Fruit fly (Drosophila melanogaster) whole organism, embryonic: ENCODE measurements around the gene Pdxk.

Experiments
- ATbp ChIP-seq: fragments of 200-800 bp; sonication (Bioruptor generic); optimal IDR thresholded peaks from 2 replicates; lab custom pipeline; 2017; ENCODE audit warnings: missing biosample characterization, mild to moderate bottlenecking, missing genetic modification characterization, missing genetic modification reagents
- B-H1 ChIP-seq: fragments of 200-800 bp; sonication (Bioruptor generic); IDR thresholded peaks from 3 replicates; pipeline ENCODE4 v1.3.6; 2022; ENCODE audit warnings: missing biosample characterization, missing genetic modification characterization
- Bgb ChIP-seq: fragments of 200-800 bp; sonication (Bioruptor generic); IDR thresholded peaks from 2 replicates; pipeline ENCODE4 v1.3.6; 2022; ENCODE audit warnings: missing biosample characterization, missing genetic modification characterization; ENCODE audit not compliant: partially characterized antibody
- CG10321 ChIP-seq: fragments of 200-800 bp; sonication (Bioruptor generic); IDR thresholded peaks from 2 replicates; pipeline ENCODE4 v1.3.6; 2022; ENCODE audit warnings: missing biosample characterization, missing genetic modification characterization
- CG10462 ChIP-seq: fragments of 200-800 bp; sonication (Bioruptor generic); optimal IDR thresholded peaks from 2 replicates; lab custom pipeline; 2016; ENCODE audit warnings: missing biosample characterization, missing genetic modification characterization
- CG11398 ChIP-seq: fragments of 200-800 bp; sonication (Bioruptor generic); optimal IDR thresholded peaks from 2 replicates; lab custom pipeline; 2016; ENCODE audit warnings: missing biosample characterization, missing genetic modification characterization
- CG11504 ChIP-seq: fragments of 200-800 bp; sonication (Bioruptor generic); optimal IDR thresholded peaks from 3 replicates; lab custom pipeline; 2019; ENCODE audit warnings: missing biosample characterization, mild to moderate bottlenecking, missing genetic modification characterization, moderate library complexity
- CG11560 ChIP-seq: fragments of 200-800 bp; sonication (Bioruptor generic); IDR thresholded peaks from 3 replicates; pipeline ENCODE4 v1.3.6; 2022; ENCODE audit warnings: missing biosample characterization, missing genetic modification characterization
- CG13123 ChIP-seq: fragments of 200-800 bp; sonication (Bioruptor generic); optimal IDR thresholded peaks from 2 replicates; lab custom pipeline; 2016; ENCODE audit warnings: missing biosample characterization, missing genetic modification characterization
- CG14860 ChIP-seq: fragments of 200-800 bp; sonication (Bioruptor generic); IDR thresholded peaks from 3 replicates; pipeline ENCODE4 v1.3.6; 2022; ENCODE audit warnings: missing biosample characterization, missing genetic modification characterization; ENCODE audit not compliant: partially characterized antibody
- CG14965 ChIP-seq: fragments of 200-800 bp; sonication (Bioruptor generic); optimal IDR thresholded peaks from 2 replicates; lab custom pipeline; 2016; ENCODE audit warnings: missing biosample characterization, missing genetic modification characterization, borderline replicate concordance
- CG1602 ChIP-seq: fragments of 200-800 bp; sonication (Bioruptor generic); optimal IDR thresholded peaks from 3 replicates; lab custom pipeline; 2016; ENCODE audit warnings: missing biosample characterization, missing genetic modification characterization
- CG17912 ChIP-seq: fragments of 200-800 bp; sonication (Bioruptor generic); optimal IDR thresholded peaks from 2 replicates; lab custom pipeline; 2018; ENCODE audit warnings: missing biosample characterization, mild to moderate bottlenecking, missing genetic modification characterization
- CG2120 ChIP-seq: fragments of 200-800 bp; sonication (Bioruptor generic); optimal IDR thresholded peaks from 3 replicates; lab custom pipeline; 2016; ENCODE audit warnings: missing biosample characterization, missing genetic modification characterization
- CG2678 ChIP-seq: fragments of 200-800 bp; sonication (Bioruptor generic); optimal IDR thresholded peaks from 3 replicates; lab custom pipeline; 2019; ENCODE audit warnings: missing biosample characterization, mild to moderate bottlenecking, missing genetic modification characterization, moderate library complexity
- CG3065 ChIP-seq: fragments of 200-800 bp; sonication (Bioruptor generic); optimal IDR thresholded peaks from 2 replicates; lab custom pipeline; 2016; ENCODE audit warnings: missing biosample characterization, missing genetic modification characterization
- CG31441 ChIP-seq: fragments of 200-800 bp; sonication (Bioruptor generic); IDR thresholded peaks from 2 replicates; pipeline ENCODE4 v1.3.6; 2022; ENCODE audit warnings: missing biosample characterization, missing genetic modification characterization
- CG34224 ChIP-seq: fragments of 200-800 bp; sonication (Bioruptor generic); IDR thresholded peaks from 3 replicates; pipeline ENCODE4 v1.3.6; 2022; ENCODE audit warnings: missing biosample characterization, missing genetic modification characterization; ENCODE audit not compliant: partially characterized antibody
- CG34422 ChIP-seq: fragments of 200-800 bp; sonication (Bioruptor generic); IDR thresholded peaks from 3 replicates; pipeline ENCODE4 v1.3.6; 2022; ENCODE audit warnings: missing biosample characterization, missing genetic modification characterization
- CG4854 ChIP-seq: fragments of 200-800 bp; sonication (Bioruptor generic); optimal IDR thresholded peaks from 2 replicates; lab custom pipeline; 2016; ENCODE audit warnings: missing biosample characterization, missing genetic modification characterization, inconsistent platforms
- CG6854 ChIP-seq: fragments of 200-800 bp; sonication (Bioruptor generic); optimal IDR thresholded peaks from 3 replicates; lab custom pipeline; 2017; ENCODE audit warnings: missing biosample characterization, mild to moderate bottlenecking, missing genetic modification characterization
- CG7745 ChIP-seq: fragments of 200-800 bp; sonication (Bioruptor generic); optimal IDR thresholded peaks from 2 replicates; lab custom pipeline; 2018; ENCODE audit warnings: missing biosample characterization, mild to moderate bottlenecking, missing genetic modification characterization, moderate library complexity
- CG8924 ChIP-seq: fragments of 200-800 bp; optimal IDR thresholded peaks from 3 replicates; lab custom pipeline; 2019; ENCODE audit warnings: missing biosample characterization, mild to moderate bottlenecking, missing genetic modification characterization, moderate library complexity
- CG8944 ChIP-seq: fragments of 200-800 bp; sonication (Bioruptor generic); optimal IDR thresholded peaks from 3 replicates; lab custom pipeline; 2016; ENCODE audit warnings: missing biosample characterization, missing genetic modification characterization
- CG9797 ChIP-seq: fragments of 200-800 bp; sonication (Bioruptor generic); optimal IDR thresholded peaks from 3 replicates; lab custom pipeline; 2018; ENCODE audit warnings: missing biosample characterization, mild to moderate bottlenecking, missing genetic modification characterization
- Camta ChIP-seq: fragments of 200-800 bp; sonication (Bioruptor generic); optimal IDR thresholded peaks from 2 replicates; lab custom pipeline; 2016; ENCODE audit warnings: missing biosample characterization, missing genetic modification characterization
- Dad ChIP-seq: fragments of 200-800 bp; sonication (Bioruptor generic); optimal IDR thresholded peaks from 3 replicates; lab custom pipeline; 2016; ENCODE audit warnings: missing biosample characterization, missing genetic modification characterization
- Deaf1 ChIP-seq: fragments of 200-800 bp; optimal IDR thresholded peaks from 3 replicates; lab custom pipeline; 2019; ENCODE audit warnings: missing biosample characterization, mild to moderate bottlenecking, missing genetic modification characterization, moderate library complexity
- Hand ChIP-seq: fragments of 200-800 bp; sonication (Bioruptor generic); optimal IDR thresholded peaks from 2 replicates; lab custom pipeline; 2017; ENCODE audit warnings: mild to moderate bottlenecking, missing biosample characterization, missing genetic modification reagents, missing genetic modification characterization
- Lim3 ChIP-seq: fragments of 200-800 bp; sonication (Bioruptor generic); IDR thresholded peaks from 2 replicates; pipeline ENCODE4 v1.3.6; 2022; ENCODE audit warnings: missing biosample characterization, missing genetic modification characterization
- MESR4 ChIP-seq: fragments of 200-800 bp; sonication (Bioruptor generic); optimal IDR thresholded peaks from 2 replicates; lab custom pipeline; 2018; ENCODE audit warnings: missing biosample characterization, mild to moderate bottlenecking, missing genetic modification characterization, moderate library complexity
- NfI ChIP-seq: fragments of 200-800 bp; sonication (Bioruptor generic); optimal IDR thresholded peaks from 3 replicates; lab custom pipeline; 2018; ENCODE audit warnings: missing biosample characterization, mild to moderate bottlenecking, missing genetic modification characterization, moderate library complexity
- PHDP ChIP-seq: fragments of 200-800 bp; sonication (Bioruptor generic); optimal IDR thresholded peaks from 3 replicates; lab custom pipeline; 2018; ENCODE audit warnings: missing biosample characterization, mild to moderate bottlenecking, missing genetic modification characterization, moderate library complexity
- Trl ChIP-seq, 3 experiments: fragments of >200 bp in 2 of 3; fragments of 200-800 bp in 1 of 3; sonication (Bioruptor generic) in 1 of 3; optimal IDR thresholded peaks; 2 replicates in 1 of 3; 3 replicates in 2 of 3; lab custom pipeline; 2016 to 2017; ENCODE audit warnings: missing biosample characterization in 1 of 3, missing genetic modification characterization in 1 of 3
- caup ChIP-seq: fragments of 200-800 bp; sonication (Bioruptor generic); optimal IDR thresholded peaks from 3 replicates; lab custom pipeline; 2017; ENCODE audit warnings: missing biosample characterization, mild to moderate bottlenecking, missing genetic modification characterization, moderate library complexity; ENCODE audit not compliant: severe bottlenecking
- chinmo ChIP-seq: fragments of 200-800 bp; sonication (Bioruptor generic); IDR thresholded peaks from 4 replicates; pipeline ENCODE4 v1.3.6; 2022; ENCODE audit warnings: missing biosample characterization, missing genetic modification characterization; ENCODE audit not compliant: partially characterized antibody
- ci ChIP-seq: fragments of 200-800 bp; sonication (Bioruptor generic); IDR thresholded peaks from 3 replicates; pipeline ENCODE4 v1.3.6; 2022; ENCODE audit warnings: missing biosample characterization, missing genetic modification characterization
- eve ChIP-seq, 2 experiments: fragments of >200 bp; optimal IDR thresholded peaks; 2 replicates each; lab custom pipeline; 2017; ENCODE audit warnings: missing biosample characterization in 2 of 2, missing genetic modification characterization in 2 of 2
- fd64A ChIP-seq: fragments of 200-800 bp; sonication (Bioruptor generic); optimal IDR thresholded peaks from 3 replicates; lab custom pipeline; 2018; ENCODE audit warnings: missing biosample characterization, mild to moderate bottlenecking, missing genetic modification characterization
- fu2 ChIP-seq: fragments of 200-800 bp; sonication (Bioruptor generic); optimal IDR thresholded peaks from 2 replicates; lab custom pipeline; 2016; ENCODE audit warnings: missing biosample characterization, missing genetic modification characterization
- gce ChIP-seq: fragments of 200-800 bp; sonication (Bioruptor generic); IDR thresholded peaks from 3 replicates; pipeline ENCODE4 v1.3.6; 2022; ENCODE audit warnings: missing biosample characterization, missing genetic modification characterization
- insv ChIP-seq, 2 experiments: fragments of 200-800 bp; sonication (Bioruptor generic); optimal IDR thresholded peaks; 3 replicates each; lab custom pipeline; 2016 to 2018; ENCODE audit warnings: missing biosample characterization in 2 of 2, missing genetic modification characterization in 2 of 2
- kni ChIP-seq: fragments of 200-800 bp; sonication (Bioruptor generic); optimal IDR thresholded peaks from 3 replicates; lab custom pipeline; 2017; ENCODE audit warnings: mild to moderate bottlenecking, missing biosample characterization, missing genetic modification reagents, missing genetic modification characterization
- lmd ChIP-seq: fragments of 200-800 bp; sonication (Bioruptor generic); IDR thresholded peaks from 2 replicates; pipeline ENCODE4 v1.3.6; 2022; ENCODE audit warnings: missing biosample characterization, missing genetic modification characterization
- rib ChIP-seq: fragments of 200-800 bp; sonication (Bioruptor generic); IDR thresholded peaks from 2 replicates; pipeline ENCODE4 v1.3.6; 2022; ENCODE audit warnings: missing biosample characterization, missing genetic modification characterization
- slou ChIP-seq: fragments of 200-800 bp; sonication (Bioruptor generic); optimal IDR thresholded peaks from 3 replicates; lab custom pipeline; 2016; ENCODE audit warnings: missing biosample characterization, missing genetic modification characterization
- tll ChIP-seq, 2 experiments: fragments of 200-800 bp in 1 of 2; fragments of >200 bp in 1 of 2; sonication (Bioruptor generic) in 1 of 2; optimal IDR thresholded peaks; 2 replicates each; lab custom pipeline; 2017 to 2019; ENCODE audit warnings: missing biosample characterization in 2 of 2, missing genetic modification characterization in 2 of 2, mild to moderate bottlenecking in 1 of 2, moderate library complexity in 1 of 2
- yki ChIP-seq: fragments of >200 bp; optimal IDR thresholded peaks from 3 replicates; lab custom pipeline; 2018
- zf30C ChIP-seq: fragments of 200-800 bp; sonication (Bioruptor generic); optimal IDR thresholded peaks from 3 replicates; lab custom pipeline; 2018; ENCODE audit warnings: missing biosample characterization, mild to moderate bottlenecking, missing genetic modification characterization

The Pdxk gene

dm6 chr3L:9373374-9374004 is 13.4 kb downstream of the Pdxk start (continued):
- TF ChIP-seq CG17912: no peak
- TF ChIP-seq Bgb (GFP tag; lab: Robert Waterston, UW): no peak; the same call in 1 of the 2 replicates
- TF ChIP-seq ATbp (GFP tag; lab: Kevin White, UChicago): peak; percentile 62
- TF ChIP-seq CG14860: no peak
- no peak for TF ChIP-seq CG13123 (GFP tag; lab: Kevin White, UChicago)
- no peak for TF ChIP-seq kni
- TF ChIP-seq zf30C (GFP tag; lab: Kevin White, UChicago): no peak
- no peak for TF ChIP-seq CG3065 (GFP tag; lab: Kevin White, UChicago)
- no peak for TF ChIP-seq CG14965 (GFP tag; lab: Kevin White, UChicago)
- no peak for TF ChIP-seq tll (GFP tag; optimal IDR thresholded peaks at IDR 0.05; lab: Kevin White, UChicago)
- no peak for TF ChIP-seq CG11560 (tag; lab: Robert Waterston, UW)
- peak; percentile 75 for TF ChIP-seq lmd (GFP tag; lab: Robert Waterston, UW)
- TF ChIP-seq CG10462 (GFP tag; lab: Kevin White, UChicago): peak; percentile 29
- TF ChIP-seq CG1602 (GFP tag; lab: Kevin White, UChicago): peak; percentile 28
- peak; percentile 11 for TF ChIP-seq CG8924
- no peak for TF ChIP-seq Dad (GFP tag; lab: Kevin White, UChicago)
- no peak for TF ChIP-seq Deaf1 (tag; lab: Kevin White, UChicago)
- TF ChIP-seq Lim3: no peak
- TF ChIP-seq MESR4 (GFP tag; lab: Kevin White, UChicago): no peak
- peak; percentile 69 for TF ChIP-seq yki (lab: Kevin White, UChicago)
- TF ChIP-seq CG11398 (GFP tag; lab: Kevin White, UChicago): no peak
- peak; percentile 67 for TF ChIP-seq NfI
- no peak for TF ChIP-seq fd64A (GFP tag; lab: Kevin White, UChicago)
- no peak for TF ChIP-seq slou (GFP tag; lab: Kevin White, UChicago)
- TF ChIP-seq caup (GFP tag; lab: Kevin White, UChicago): peak; percentile 54
- no peak for TF ChIP-seq CG10321 (GFP tag; lab: Robert Waterston, UW)
- TF ChIP-seq insv (GFP tag; optimal IDR thresholded peaks at IDR 0.05; lab: Kevin White, UChicago): no peak
- peak; percentile 71 for TF ChIP-seq CG2120 (GFP tag; lab: Kevin White, UChicago)
- TF ChIP-seq CG11504 (tag; lab: Kevin White, UChicago): peak; percentile 74
- TF ChIP-seq B-H1 (GFP tag; lab: Robert Waterston, UW): no peak
- TF ChIP-seq CG9797 (GFP tag; lab: Kevin White, UChicago): no peak
- TF ChIP-seq CG31441: peak; percentile 75
- TF ChIP-seq Trl (optimal IDR thresholded peaks at IDR 0.05; lab: Kevin White, UChicago): peak; percentile 94 to 96
- peak; percentile 32 for TF ChIP-seq Trl (GFP tag; optimal IDR thresholded peaks at IDR 0.05; lab: Kevin White, UChicago)
- TF ChIP-seq CG8944 (GFP tag; lab: Kevin White, UChicago): no peak
- no peak for TF ChIP-seq CG4854 (GFP tag; lab: Kevin White, UChicago)
- TF ChIP-seq Hand (GFP tag; lab: Kevin White, UChicago): peak; percentile 67
- peak; percentile 73 for TF ChIP-seq PHDP (tag; lab: Kevin White, UChicago)
- peak; percentile 91 for TF ChIP-seq ci (GFP tag; lab: Robert Waterston, UW)
- peak; percentile 66 for TF ChIP-seq CG6854
- peak; percentile 53; the same call in 1 of the 3 replicates for TF ChIP-seq CG34224 (GFP tag; lab: Robert Waterston, UW)
- TF ChIP-seq CG2678: peak; percentile 84
- no peak for TF ChIP-seq CG7745 (tag; lab: Kevin White, UChicago)
- TF ChIP-seq Camta: no peak
- TF ChIP-seq rib: no peak
- TF ChIP-seq CG34422 (GFP tag; lab: Robert Waterston, UW): peak; percentile 67; the same call in 1 of the 3 replicates
- no peak for TF ChIP-seq eve (GFP tag; optimal IDR thresholded peaks at IDR 0.05; lab: Kevin White, UChicago)
- TF ChIP-seq chinmo (GFP tag; lab: Robert Waterston, UW): peak; percentile 44; the same call in 2 of the 4 replicates
- no peak for TF ChIP-seq fu2
- TF ChIP-seq gce (GFP tag; lab: Robert Waterston, UW): 0 out of 3 replicates have a peak, but pooled peaks have one; percentile 62
